Worm (Caenorhabditis elegans): ENCODE data around the gene F16G10.14.

F16G10.14 gene

DNA sequence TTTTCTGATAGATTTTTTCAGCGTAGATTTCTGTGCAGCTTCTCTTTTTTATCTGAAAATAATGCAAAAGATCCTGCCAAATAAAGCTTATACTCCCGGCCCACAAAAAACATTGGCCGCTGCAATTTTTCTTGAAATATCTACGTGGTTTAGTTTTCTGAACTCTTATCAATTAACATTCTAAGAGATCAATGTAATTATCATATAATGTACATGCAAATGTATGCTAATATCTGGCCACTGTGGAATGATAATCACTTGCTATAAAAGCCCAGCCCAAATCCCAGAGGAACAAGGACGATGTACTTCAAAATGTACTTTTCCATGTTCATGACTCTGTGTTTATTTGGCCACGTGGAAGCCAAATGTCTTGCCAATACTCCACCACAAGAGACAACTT lies 44.3 kb downstream of the F16G10.14 start, which contains the start of gene F43C11.2:
TSS of gene F43C11.2 (plus strand) at position 301 of the 400 bp plus-strand sequence.
- no peak for TF ChIP-seq mls-2 (tag; optimal IDR thresholded peaks at IDR 0.05)
- TF ChIP-seq unc-120 (tag; optimal IDR thresholded peaks at IDR 0.05; ENCODE audit: poor library complexity, severe bottlenecking) = no peak

- TF ChIP-seq mep-1 (tag; optimal IDR thresholded peaks at IDR 0.05) = no peak
- no peak for TF ChIP-seq drap-1 (GFP tag; optimal IDR thresholded peaks at IDR 0.05)
- TF ChIP-seq sptf-1 (tag; optimal IDR thresholded peaks at IDR 0.05) = no peak
- TF ChIP-seq elt-3 (tag; optimal IDR thresholded peaks at IDR 0.05) = no peak
- TF ChIP-seq bed-3 (GFP tag; optimal IDR thresholded peaks at IDR 0.05) = no peak
- no peak for TF ChIP-seq blmp-1 (tag; optimal IDR thresholded peaks at IDR 0.05)
- no peak for TF ChIP-seq nhr-28 (tag; optimal IDR thresholded peaks at IDR 0.05)
- TF ChIP-seq elt-1 (tag; optimal IDR thresholded peaks at IDR 0.05; ENCODE audit: borderline replicate concordance, insufficient read depth) = no peak
- no peak for TF ChIP-seq flh-1 (GFP tag; optimal IDR thresholded peaks at IDR 0.05)
- TF ChIP-seq hlh-1 (tag; optimal IDR thresholded peaks at IDR 0.05) = no peak
- no peak for TF ChIP-seq ztf-11 (tag; optimal IDR thresholded peaks at IDR 0.05)
These were observed 45.8 kb downstream of the F16G10.14 start, which contains the start of gene F43C11.3 for ce11 chrII:2353012-2353411. F43C11.3 (plus strand) TSS chrII:2353312.

DNA sequence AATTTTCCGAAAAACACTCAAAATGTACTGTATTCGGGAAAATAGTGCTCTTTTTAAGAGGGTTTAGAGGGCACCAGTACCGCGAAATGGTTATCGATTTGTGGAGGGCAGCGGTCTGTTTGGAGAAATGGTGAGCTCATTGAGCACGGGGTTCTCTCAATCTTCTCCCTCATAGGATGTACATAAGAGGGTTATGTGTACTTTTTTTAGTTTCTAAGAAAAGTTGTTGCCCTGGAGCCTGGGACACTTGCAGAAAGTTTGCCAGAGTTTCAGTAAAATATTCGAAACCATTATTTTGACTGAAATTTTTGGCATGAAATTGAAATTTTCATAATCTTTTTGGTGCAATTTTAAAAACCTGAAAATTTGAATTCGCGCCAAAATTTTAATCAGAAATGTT lies 46.2 kb downstream of the F16G10.14 start, which contains the start of gene F43C11.10:
TSS of gene F43C11.10 (minus strand) at position 101 of the 400 bp plus-strand sequence.
- TF ChIP-seq nhr-28 (tag; optimal IDR thresholded peaks at IDR 0.05) = no peak
